Fruit fly (Drosophila melanogaster) whole organism, prepupa: Measurements from ENCODE around the gene RpS28a.

ENCODE experiments used
- Blimp-1 ChIP-seq: fragments of 200-800 bp; sonication (Bioruptor generic); optimal IDR thresholded peaks from 3 replicates; lab custom pipeline; 2017; ENCODE audit warnings: missing biosample characterization, missing genetic modification characterization, mild to moderate bottlenecking, moderate library complexity, missing genetic modification reagents
- CG10631 ChIP-seq: fragments of 200-800 bp; sonication (Bioruptor generic); optimal IDR thresholded peaks from 2 replicates; lab custom pipeline; 2016; ENCODE audit warnings: missing biosample characterization, missing genetic modification characterization
- CG10669 ChIP-seq: fragments of 200-800 bp; sonication (Bioruptor generic); optimal IDR thresholded peaks from 3 replicates; lab custom pipeline; 2018; ENCODE audit warnings: missing biosample characterization, mild to moderate bottlenecking, missing genetic modification characterization, moderate library complexity
- CG11294 ChIP-seq: fragments of 200-800 bp; sonication (Bioruptor generic); IDR thresholded peaks from 2 replicates; pipeline ENCODE4 v1.3.6; 2022; ENCODE audit warnings: missing biosample characterization, missing genetic modification characterization
- CG11762 ChIP-seq: fragments of 200-800 bp; sonication (Bioruptor generic); optimal IDR thresholded peaks from 3 replicates; lab custom pipeline; 2016; ENCODE audit warnings: missing biosample characterization, missing genetic modification characterization; ENCODE audit not compliant: insufficient read depth
- CG11902 ChIP-seq: fragments of 200-800 bp; sonication (Bioruptor generic); optimal IDR thresholded peaks from 3 replicates; lab custom pipeline; 2016; ENCODE audit warnings: missing biosample characterization, missing genetic modification characterization
- CG15336 ChIP-seq: fragments of 200-800 bp; sonication (Bioruptor generic); IDR thresholded peaks from 2 replicates; pipeline ENCODE4 v1.3.6; 2022; ENCODE audit warnings: missing biosample characterization, missing genetic modification characterization
- CG1621 ChIP-seq: fragments of 200-800 bp; sonication (Bioruptor generic); optimal IDR thresholded peaks from 3 replicates; lab custom pipeline; 2018; ENCODE audit warnings: missing biosample characterization, mild to moderate bottlenecking, missing genetic modification characterization
- CG16779 ChIP-seq: fragments of 200-800 bp; sonication (Bioruptor generic); optimal IDR thresholded peaks from 3 replicates; lab custom pipeline; 2017; ENCODE audit warnings: missing biosample characterization, mild to moderate bottlenecking, missing genetic modification characterization
- CG3032 ChIP-seq: fragments of 200-800 bp; optimal IDR thresholded peaks from 2 replicates; lab custom pipeline; 2019; ENCODE audit warnings: missing biosample characterization, mild to moderate bottlenecking, missing genetic modification characterization, moderate library complexity
- CG31627 ChIP-seq: fragments of 200-800 bp; sonication (Bioruptor generic); optimal IDR thresholded peaks from 3 replicates; lab custom pipeline; 2016; ENCODE audit warnings: missing biosample characterization, missing genetic modification characterization
- CG32006 ChIP-seq: fragments of 200-800 bp; sonication (Bioruptor generic); optimal IDR thresholded peaks from 3 replicates; lab custom pipeline; 2017; ENCODE audit warnings: missing biosample characterization, mild to moderate bottlenecking, missing genetic modification characterization
- CG34406 ChIP-seq: fragments of 200-800 bp; sonication (Bioruptor generic); optimal IDR thresholded peaks from 3 replicates; lab custom pipeline; 2016; ENCODE audit warnings: missing biosample characterization, missing genetic modification characterization
- CG3919 ChIP-seq: fragments of 200-800 bp; sonication (Bioruptor generic); optimal IDR thresholded peaks from 3 replicates; lab custom pipeline; 2016; ENCODE audit warnings: missing biosample characterization, missing genetic modification characterization
- CG4318 ChIP-seq: fragments of 200-800 bp; sonication (Bioruptor generic); optimal IDR thresholded peaks from 3 replicates; lab custom pipeline; 2017; ENCODE audit warnings: missing biosample characterization, mild to moderate bottlenecking, missing genetic modification characterization
- CG6163 ChIP-seq: fragments of 200-800 bp; sonication (Bioruptor generic); IDR thresholded peaks from 3 replicates; pipeline ENCODE4 v1.3.6; 2022; ENCODE audit warnings: missing biosample characterization, missing genetic modification characterization
- CG6276 ChIP-seq: fragments of 200-800 bp; sonication (Bioruptor generic); optimal IDR thresholded peaks from 2 replicates; lab custom pipeline; 2017; ENCODE audit warnings: missing biosample characterization, mild to moderate bottlenecking, missing genetic modification characterization
- CG6792 ChIP-seq: fragments of 200-800 bp; sonication (Bioruptor generic); optimal IDR thresholded peaks from 3 replicates; lab custom pipeline; 2016; ENCODE audit warnings: missing biosample characterization, missing genetic modification characterization
- CG6808 ChIP-seq: fragments of 200-800 bp; sonication (Bioruptor generic); optimal IDR thresholded peaks from 3 replicates; lab custom pipeline; 2017; ENCODE audit warnings: missing biosample characterization, missing genetic modification characterization, mild to moderate bottlenecking, moderate library complexity, missing genetic modification reagents
- CG7368 ChIP-seq: fragments of 200-800 bp; sonication (Bioruptor generic); optimal IDR thresholded peaks from 3 replicates; lab custom pipeline; 2016; ENCODE audit warnings: missing biosample characterization, missing genetic modification characterization
- CG8119 ChIP-seq: fragments of 200-800 bp; sonication (Bioruptor generic); IDR thresholded peaks from 3 replicates; pipeline ENCODE4 v1.3.6; 2022; ENCODE audit warnings: missing biosample characterization, missing genetic modification characterization
- CG9139 ChIP-seq: fragments of 200-800 bp; sonication (Bioruptor generic); optimal IDR thresholded peaks from 3 replicates; lab custom pipeline; 2017; ENCODE audit warnings: missing biosample characterization, mild to moderate bottlenecking, missing genetic modification characterization
- Eip75B ChIP-seq: fragments of 200-800 bp; sonication (Bioruptor generic); optimal IDR thresholded peaks from 3 replicates; lab custom pipeline; 2016; ENCODE audit warnings: missing biosample characterization, missing genetic modification characterization
- Eip93F ChIP-seq: fragments of 200-800 bp; sonication (Bioruptor generic); optimal IDR thresholded peaks from 2 replicates; lab custom pipeline; 2016; ENCODE audit warnings: missing biosample characterization, mild to moderate bottlenecking, missing genetic modification characterization
- Ets96B ChIP-seq: fragments of 200-800 bp; optimal IDR thresholded peaks from 2 replicates; lab custom pipeline; 2019; ENCODE audit warnings: missing biosample characterization, mild to moderate bottlenecking, missing genetic modification characterization, moderate library complexity
- Gug ChIP-seq: fragments of 200-800 bp; sonication (Bioruptor generic); IDR thresholded peaks from 2 replicates; pipeline ENCODE4 v1.3.6; 2022; ENCODE audit warnings: missing biosample characterization, missing genetic modification characterization
- Hr38 ChIP-seq: sonication (Bioruptor generic); optimal IDR thresholded peaks from 2 replicates; lab custom pipeline; 2016; ENCODE audit warnings: missing biosample characterization, missing genetic modification characterization
- Hr39 ChIP-seq: fragments of 200-800 bp; sonication (Bioruptor generic); optimal IDR thresholded peaks from 2 replicates; lab custom pipeline; 2016; ENCODE audit warnings: missing biosample characterization, missing genetic modification characterization
- Hr4 ChIP-seq: fragments of 200-800 bp; sonication (Bioruptor generic); optimal IDR thresholded peaks from 3 replicates; lab custom pipeline; 2016; ENCODE audit warnings: missing biosample characterization, missing genetic modification characterization
- Lpt ChIP-seq: fragments of 200-800 bp; sonication (Bioruptor generic); optimal IDR thresholded peaks from 3 replicates; lab custom pipeline; 2016; ENCODE audit warnings: missing biosample characterization, missing genetic modification characterization
- Met ChIP-seq: fragments of 200-800 bp; sonication (Bioruptor generic); optimal IDR thresholded peaks from 3 replicates; lab custom pipeline; 2016; ENCODE audit warnings: missing biosample characterization, missing genetic modification characterization
- OdsH ChIP-seq: fragments of 200-800 bp; sonication (Bioruptor generic); optimal IDR thresholded peaks from 3 replicates; lab custom pipeline; 2016; ENCODE audit warnings: missing biosample characterization, missing genetic modification characterization
- Smox ChIP-seq: fragments of 200-800 bp; sonication (Bioruptor generic); optimal IDR thresholded peaks from 3 replicates; lab custom pipeline; 2016; ENCODE audit warnings: missing biosample characterization, missing genetic modification characterization
- Sox102F ChIP-seq: fragments of 200-800 bp; sonication (Bioruptor generic); optimal IDR thresholded peaks from 2 replicates; lab custom pipeline; 2016; ENCODE audit warnings: missing biosample characterization, mild to moderate bottlenecking, missing genetic modification characterization
- Sox14 ChIP-seq: fragments of 200-800 bp; sonication (Bioruptor generic); optimal IDR thresholded peaks from 3 replicates; lab custom pipeline; 2016; ENCODE audit warnings: missing biosample characterization, missing genetic modification characterization
- Sox15 ChIP-seq: fragments of 200-800 bp; sonication (Bioruptor generic); optimal IDR thresholded peaks from 3 replicates; lab custom pipeline; 2016; ENCODE audit warnings: missing biosample characterization, missing genetic modification characterization
- achi ChIP-seq: fragments of 200-800 bp; sonication (Bioruptor generic); optimal IDR thresholded peaks from 3 replicates; lab custom pipeline; 2016; ENCODE audit warnings: missing biosample characterization, missing genetic modification characterization
- dac ChIP-seq: fragments of 200-800 bp; sonication (Bioruptor generic); optimal IDR thresholded peaks from 2 replicates; lab custom pipeline; 2017; ENCODE audit warnings: missing biosample characterization, mild to moderate bottlenecking, missing genetic modification characterization
- dsx ChIP-seq: fragments of 200-800 bp; optimal IDR thresholded peaks from 3 replicates; lab custom pipeline; 2019; ENCODE audit warnings: missing biosample characterization, mild to moderate bottlenecking, missing genetic modification characterization, moderate library complexity; ENCODE audit not compliant: poor library complexity, severe bottlenecking
- fd59A ChIP-seq: fragments of 200-800 bp; sonication (Bioruptor generic); optimal IDR thresholded peaks from 2 replicates; lab custom pipeline; 2017; ENCODE audit warnings: missing biosample characterization, mild to moderate bottlenecking, missing genetic modification characterization, missing genetic modification reagents
- fkh ChIP-seq: fragments of 200-800 bp; sonication (Bioruptor generic); optimal IDR thresholded peaks from 3 replicates; lab custom pipeline; 2017; ENCODE audit warnings: missing biosample characterization, mild to moderate bottlenecking, missing genetic modification characterization, moderate library complexity
- lz ChIP-seq: fragments of 200-800 bp; sonication (Bioruptor generic); optimal IDR thresholded peaks from 3 replicates; lab custom pipeline; 2016; ENCODE audit warnings: missing biosample characterization, missing genetic modification characterization
- net ChIP-seq: fragments of 200-800 bp; sonication (Bioruptor generic); optimal IDR thresholded peaks from 3 replicates; lab custom pipeline; 2016; ENCODE audit warnings: missing biosample characterization, missing genetic modification characterization
- pdm3 ChIP-seq: fragments of 200-800 bp; sonication (Bioruptor generic); optimal IDR thresholded peaks from 3 replicates; lab custom pipeline; 2016; ENCODE audit warnings: missing biosample characterization, missing genetic modification characterization
- salr ChIP-seq, 2 experiments: fragments of 200-800 bp; sonication (Bioruptor generic); optimal IDR thresholded peaks; 3 replicates each; lab custom pipeline; 2016 to 2018; ENCODE audit warnings: missing biosample characterization in 2 of 2, missing genetic modification characterization in 2 of 2, mild to moderate bottlenecking in 1 of 2
- ss ChIP-seq, 2 experiments: fragments of 200-800 bp; sonication (Bioruptor generic); optimal IDR thresholded peaks; 2 replicates in 1 of 2; 3 replicates in 1 of 2; lab custom pipeline; 2017 to 2018; ENCODE audit warnings: mild to moderate bottlenecking in 2 of 2, missing biosample characterization in 2 of 2, missing genetic modification characterization in 2 of 2, moderate library complexity in 1 of 2
- svp ChIP-seq: fragments of 200-800 bp; sonication (Bioruptor generic); peaks from one replicate; lab custom pipeline; 2016; ENCODE audit warnings: missing biosample characterization, missing genetic modification characterization
- vri ChIP-seq: fragments of 200-800 bp; sonication (Bioruptor generic); optimal IDR thresholded peaks from 3 replicates; lab custom pipeline; 2016; ENCODE audit warnings: missing biosample characterization, mild to moderate bottlenecking, missing genetic modification characterization

Gene RpS28a

DNA sequence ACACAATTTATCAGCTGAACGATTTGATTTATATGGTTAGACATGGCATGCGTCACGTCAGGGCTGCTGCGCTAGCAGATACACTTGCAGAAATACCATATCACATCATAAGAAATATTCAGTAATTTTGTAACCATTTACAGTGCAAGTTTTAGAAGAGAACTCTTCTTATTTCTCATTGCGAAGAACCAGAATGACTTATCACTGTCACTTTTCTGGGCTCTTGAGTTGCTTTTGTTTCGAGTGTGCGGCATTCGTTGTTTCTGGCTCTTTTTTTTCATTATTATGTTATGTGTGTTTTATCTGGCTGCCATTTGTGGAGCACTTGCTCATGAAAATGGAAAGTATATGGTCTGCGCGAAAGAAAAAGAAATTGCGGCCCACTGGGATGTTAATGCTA, 40.4 kb downstream of the RpS28a start (continued):
- TF ChIP-seq CG7368 (GFP tag; lab: Kevin White, UChicago) (no peak), svp (GFP tag; lab: Kevin White, UChicago) (no peak), CG11762 (GFP tag; lab: Kevin White, UChicago) (no peak), Eip93F (no peak), CG6792 (GFP tag; lab: Kevin White, UChicago) (no peak), CG6276 (GFP tag; lab: Kevin White, UChicago) (peak; percentile 2), fd59A (GFP tag; lab: Kevin White, UChicago) (no peak), CG10669 (GFP tag; lab: Kevin White, UChicago) (no peak), Sox102F (GFP tag; lab: Kevin White, UChicago) (no peak), net (GFP tag; lab: Kevin White, UChicago) (no peak), CG32006 (GFP tag; lab: Kevin White, UChicago) (peak; percentile 84), CG10631 (peak; percentile 24), fkh (GFP tag; lab: Kevin White, UChicago) (no peak), CG6808 (GFP tag; lab: Kevin White, UChicago) (no peak)

DNA sequence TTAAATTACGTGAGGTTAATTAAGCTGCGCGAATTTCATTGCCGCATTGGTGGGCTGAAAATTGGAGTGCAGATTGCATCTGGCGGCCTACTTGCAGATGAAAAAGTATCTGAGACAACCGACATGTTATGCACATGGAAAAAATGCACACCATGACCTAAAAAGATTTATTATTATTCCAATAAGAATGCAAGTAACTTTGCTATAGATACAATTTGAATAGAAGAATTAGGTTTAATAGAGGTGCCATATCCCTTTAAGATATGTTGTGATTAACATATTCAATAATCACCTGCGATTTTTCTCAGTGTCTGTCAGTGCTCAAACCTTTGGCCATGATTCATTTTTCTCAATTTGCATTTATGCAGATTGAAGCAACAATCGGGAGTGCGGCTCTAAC, 41.0 kb downstream of the RpS28a start:
- TF ChIP-seq CG8119 (peak; percentile 39), Smox (GFP tag; lab: Kevin White, UChicago) (peak; percentile 14), salr (GFP tag; optimal IDR thresholded peaks at IDR 0.05; lab: Kevin White, UChicago) (no peak), Sox15 (GFP tag; lab: Kevin White, UChicago) (no peak), pdm3 (peak; percentile 22), Hr39 (peak; percentile 39), CG6792 (GFP tag; lab: Kevin White, UChicago) (peak; percentile 51), Lpt (peak; percentile 15), CG16779 (tag; lab: Kevin White, UChicago) (no peak), CG6808 (GFP tag; lab: Kevin White, UChicago) (no peak), CG4318 (GFP tag; lab: Kevin White, UChicago) (peak; percentile 6), lz (GFP tag; lab: Kevin White, UChicago) (peak; percentile 26), CG31627 (peak; percentile 7), CG10631 (peak; percentile 19), CG11762 (GFP tag; lab: Kevin White, UChicago) (peak; percentile 33), Gug (peak; percentile 24; the same call in 1 of the 2 replicates), Eip75B (peak; percentile 11), fd59A (GFP tag; lab: Kevin White, UChicago) (no peak), CG15336 (GFP tag; lab: Robert Waterston, UW) (peak; percentile 72), Ets96B (tag; lab: Kevin White, UChicago) (no peak), CG3919 (GFP tag; lab: Kevin White, UChicago) (peak; percentile 32), CG3032 (tag; lab: Kevin White, UChicago) (no peak), CG6276 (GFP tag; lab: Kevin White, UChicago) (peak; percentile 16), CG9139 (GFP tag; lab: Kevin White, UChicago) (no peak), CG11294 (no peak), dsx (no peak), Met (no peak), CG34406 (GFP tag; lab: Kevin White, UChicago) (peak; percentile 18), vri (no peak), Sox14 (GFP tag; lab: Kevin White, UChicago) (peak; percentile 24), Hr4 (peak; percentile 20), Hr38 (GFP tag; lab: Kevin White, UChicago) (no peak), CG11902 (GFP tag; lab: Kevin White, UChicago) (no peak), CG32006 (GFP tag; lab: Kevin White, UChicago) (peak; percentile 48), CG7368 (GFP tag; lab: Kevin White, UChicago) (no peak), OdsH (GFP tag; lab: Kevin White, UChicago) (peak; percentile 59), Blimp-1 (GFP tag; lab: Kevin White, UChicago) (no peak), dac (GFP tag; lab: Kevin White, UChicago) (no peak), CG6163 (GFP tag; lab: Robert Waterston, UW) (peak; percentile 70), fkh (GFP tag; lab: Kevin White, UChicago) (no peak), achi (GFP tag; lab: Kevin White, UChicago) (peak; percentile 28), Eip93F (no peak), CG1621 (no peak), ss (GFP tag; optimal IDR thresholded peaks at IDR 0.05; lab: Kevin White, UChicago) (no peak)
